Fruit fly (Drosophila melanogaster): ENCODE measurements around the gene Pldn.

DNA sequence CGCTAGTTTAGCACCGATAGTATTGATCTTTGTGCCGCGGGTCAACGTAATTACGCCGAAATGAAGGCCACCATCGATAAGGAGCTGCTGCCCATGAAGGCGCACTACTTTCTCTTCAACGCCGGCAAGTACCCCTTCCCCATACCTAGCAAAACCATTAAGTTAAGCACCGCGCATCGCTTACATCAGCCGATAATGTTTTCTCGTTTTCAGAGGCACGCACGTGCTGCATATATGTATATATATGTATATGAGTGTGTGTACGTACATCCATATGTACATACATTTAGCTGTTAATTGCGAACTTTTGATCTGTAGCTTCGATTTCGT is 6.7 kb downstream of the Pldn start:
- TF ChIP-seq h (optimal IDR thresholded peaks at IDR 0.05) (no peak), psq (optimal IDR thresholded peaks at IDR 0.05) (no peak), insv (optimal IDR thresholded peaks at IDR 0.05) (no peak), Myc (optimal IDR thresholded peaks at IDR 0.05) (no peak), Sin3A (optimal IDR thresholded peaks at IDR 0.05) (no peak)
